Worm (Caenorhabditis elegans) whole organism, early embryonic: ENCODE results near the gene madf-5.

Experiments
- B0310.2 ChIP-seq: sonication (generic microtip); optimal IDR thresholded peaks from 2 replicates; lab custom pipeline; 2016; ENCODE audit warnings: mild to moderate bottlenecking, missing genetic modification characterization, missing compliant biosample characterization
- F13C5.2 ChIP-seq: sonication (generic microtip); optimal IDR thresholded peaks from 2 replicates; lab custom pipeline; 2017; ENCODE audit warnings: mild to moderate bottlenecking, missing genetic modification characterization, inconsistent platforms, missing compliant biosample characterization
- aly-1 ChIP-seq: sonication (generic microtip); optimal IDR thresholded peaks from 2 replicates; lab custom pipeline; 2016; ENCODE audit warnings: missing genetic modification characterization, missing compliant biosample characterization
- ama-1 ChIP-seq: fragments of 150-350 bp; optimal IDR thresholded peaks from 2 replicates; lab custom pipeline; 2014
- ceh-13 ChIP-seq: fragments of 200-800 bp; sonication (Bioruptor generic); optimal IDR thresholded peaks from 2 replicates; lab custom pipeline; 2018; ENCODE audit warnings: mild to moderate bottlenecking, missing genetic modification characterization, missing compliant biosample characterization
- ceh-36 ChIP-seq: sonication (generic microtip); optimal IDR thresholded peaks from 2 replicates; lab custom pipeline; 2016; ENCODE audit warnings: missing genetic modification characterization, inconsistent platforms, missing compliant biosample characterization
- ets-7 ChIP-seq: sonication (generic microtip); optimal IDR thresholded peaks from 2 replicates; lab custom pipeline; 2016; ENCODE audit warnings: missing genotype, missing genetic modification characterization, missing compliant biosample characterization
- flt-1 ChIP-seq: fragments of 200-800 bp; sonication (Bioruptor generic); IDR thresholded peaks from 2 replicates; pipeline ENCODE4 v1.3.6; 2022; ENCODE audit warnings: missing genetic modification characterization, missing compliant biosample characterization
- hmbx-1 ChIP-seq: sonication (generic microtip); optimal IDR thresholded peaks from 2 replicates; lab custom pipeline; 2016; ENCODE audit warnings: mild to moderate bottlenecking, missing genetic modification characterization, missing compliant biosample characterization
- hnd-1 ChIP-seq: sonication (generic microtip); optimal IDR thresholded peaks from 2 replicates; lab custom pipeline; 2016; ENCODE audit warnings: missing genetic modification characterization, missing compliant biosample characterization
- scrt-1 ChIP-seq: fragments of 200-800 bp; sonication (Bioruptor generic); IDR thresholded peaks from 2 replicates; pipeline ENCODE4 v1.3.6; 2022; ENCODE audit warnings: missing genetic modification characterization, missing compliant biosample characterization
- tbx-11 ChIP-seq: fragments of 200-800 bp; sonication (Bioruptor generic); IDR thresholded peaks from 2 replicates; pipeline ENCODE4 v1.3.6; 2022; ENCODE audit warnings: missing genetic modification characterization, missing compliant biosample characterization
- tbx-37 ChIP-seq: fragments of 200-800 bp; sonication (Bioruptor generic); conservative IDR thresholded peaks from 2 replicates; pipeline ENCODE4 v1.3.6; 2022; ENCODE audit warnings: missing genetic modification reagents, missing genetic modification characterization, missing compliant biosample characterization

- no peak for TF ChIP-seq ama-1 (lab: Kevin White, UChicago)
- TF ChIP-seq F13C5.2: no peak
- TF ChIP-seq hnd-1 (tag; lab: Kevin White, UChicago): no peak
- TF ChIP-seq flt-1 (GFP tag; lab: Robert Waterston, UW): no peak
- TF ChIP-seq scrt-1: no peak
- no peak for TF ChIP-seq ceh-36 (tag; lab: Kevin White, UChicago)
- TF ChIP-seq tbx-11 (GFP tag; lab: Robert Waterston, UW): no peak
- no peak for TF ChIP-seq tbx-37 (GFP tag; lab: Robert Waterston, UW)
- TF ChIP-seq aly-1 (tag; lab: Kevin White, UChicago): no peak
- no peak for TF ChIP-seq hmbx-1 (tag; lab: Kevin White, UChicago)
- TF ChIP-seq B0310.2 (tag; lab: Kevin White, UChicago): no peak
- TF ChIP-seq ets-7 (tag; lab: Kevin White, UChicago): no peak
- no peak for TF ChIP-seq ceh-13 (GFP tag; lab: Kevin White, UChicago)
These were observed 14.7 kb downstream of the madf-5 start, which contains the start of gene nspb-10 for ce11 chrII:14588162-14588561.
